Fruit fly (Drosophila melanogaster) whole organism, prepupa: ENCODE measurements around the gene CG12716.

Experiments used
- Blimp-1 ChIP-seq: fragments of 200-800 bp; sonication (Bioruptor generic); optimal IDR thresholded peaks from 3 replicates; lab custom pipeline; 2017; ENCODE audit warnings: missing biosample characterization, missing genetic modification characterization, mild to moderate bottlenecking, moderate library complexity, missing genetic modification reagents
- CG10631 ChIP-seq: fragments of 200-800 bp; sonication (Bioruptor generic); optimal IDR thresholded peaks from 2 replicates; lab custom pipeline; 2016; ENCODE audit warnings: missing biosample characterization, missing genetic modification characterization
- CG10669 ChIP-seq: fragments of 200-800 bp; sonication (Bioruptor generic); optimal IDR thresholded peaks from 3 replicates; lab custom pipeline; 2018; ENCODE audit warnings: missing biosample characterization, mild to moderate bottlenecking, missing genetic modification characterization, moderate library complexity
- CG11902 ChIP-seq: fragments of 200-800 bp; sonication (Bioruptor generic); optimal IDR thresholded peaks from 3 replicates; lab custom pipeline; 2016; ENCODE audit warnings: missing biosample characterization, missing genetic modification characterization
- CG15336 ChIP-seq: fragments of 200-800 bp; sonication (Bioruptor generic); IDR thresholded peaks from 2 replicates; pipeline ENCODE4 v1.3.6; 2022; ENCODE audit warnings: missing biosample characterization, missing genetic modification characterization
- CG1621 ChIP-seq: fragments of 200-800 bp; sonication (Bioruptor generic); optimal IDR thresholded peaks from 3 replicates; lab custom pipeline; 2018; ENCODE audit warnings: missing biosample characterization, mild to moderate bottlenecking, missing genetic modification characterization
- CG16779 ChIP-seq: fragments of 200-800 bp; sonication (Bioruptor generic); optimal IDR thresholded peaks from 3 replicates; lab custom pipeline; 2017; ENCODE audit warnings: missing biosample characterization, mild to moderate bottlenecking, missing genetic modification characterization
- CG3032 ChIP-seq: fragments of 200-800 bp; optimal IDR thresholded peaks from 2 replicates; lab custom pipeline; 2019; ENCODE audit warnings: missing biosample characterization, mild to moderate bottlenecking, missing genetic modification characterization, moderate library complexity
- CG32006 ChIP-seq: fragments of 200-800 bp; sonication (Bioruptor generic); optimal IDR thresholded peaks from 3 replicates; lab custom pipeline; 2017; ENCODE audit warnings: missing biosample characterization, mild to moderate bottlenecking, missing genetic modification characterization
- CG3919 ChIP-seq: fragments of 200-800 bp; sonication (Bioruptor generic); optimal IDR thresholded peaks from 3 replicates; lab custom pipeline; 2016; ENCODE audit warnings: missing biosample characterization, missing genetic modification characterization
- CG4318 ChIP-seq: fragments of 200-800 bp; sonication (Bioruptor generic); optimal IDR thresholded peaks from 3 replicates; lab custom pipeline; 2017; ENCODE audit warnings: missing biosample characterization, mild to moderate bottlenecking, missing genetic modification characterization
- CG6276 ChIP-seq: fragments of 200-800 bp; sonication (Bioruptor generic); optimal IDR thresholded peaks from 2 replicates; lab custom pipeline; 2017; ENCODE audit warnings: missing biosample characterization, mild to moderate bottlenecking, missing genetic modification characterization
- CG6792 ChIP-seq: fragments of 200-800 bp; sonication (Bioruptor generic); optimal IDR thresholded peaks from 3 replicates; lab custom pipeline; 2016; ENCODE audit warnings: missing biosample characterization, missing genetic modification characterization
- CG7368 ChIP-seq: fragments of 200-800 bp; sonication (Bioruptor generic); optimal IDR thresholded peaks from 3 replicates; lab custom pipeline; 2016; ENCODE audit warnings: missing biosample characterization, missing genetic modification characterization
- CG8119 ChIP-seq: fragments of 200-800 bp; sonication (Bioruptor generic); IDR thresholded peaks from 3 replicates; pipeline ENCODE4 v1.3.6; 2022; ENCODE audit warnings: missing biosample characterization, missing genetic modification characterization
- CG8632 ChIP-seq: fragments of 200-800 bp; sonication (Bioruptor generic); optimal IDR thresholded peaks from 3 replicates; lab custom pipeline; 2016; ENCODE audit warnings: missing biosample characterization, missing genetic modification characterization
- CG9139 ChIP-seq: fragments of 200-800 bp; sonication (Bioruptor generic); optimal IDR thresholded peaks from 3 replicates; lab custom pipeline; 2017; ENCODE audit warnings: missing biosample characterization, mild to moderate bottlenecking, missing genetic modification characterization
- Eip75B ChIP-seq: fragments of 200-800 bp; sonication (Bioruptor generic); optimal IDR thresholded peaks from 3 replicates; lab custom pipeline; 2016; ENCODE audit warnings: missing biosample characterization, missing genetic modification characterization
- Eip78C ChIP-seq: fragments of 200-800 bp; sonication (Bioruptor generic); peaks from one replicate; lab custom pipeline; 2016; ENCODE audit warnings: missing biosample characterization, missing genetic modification characterization
- Ets21C ChIP-seq: fragments of 200-800 bp; sonication (Bioruptor generic); optimal IDR thresholded peaks from 3 replicates; lab custom pipeline; 2016; ENCODE audit warnings: missing biosample characterization, missing genetic modification characterization
- Ets96B ChIP-seq: fragments of 200-800 bp; optimal IDR thresholded peaks from 2 replicates; lab custom pipeline; 2019; ENCODE audit warnings: missing biosample characterization, mild to moderate bottlenecking, missing genetic modification characterization, moderate library complexity
- Gug ChIP-seq: fragments of 200-800 bp; sonication (Bioruptor generic); IDR thresholded peaks from 2 replicates; pipeline ENCODE4 v1.3.6; 2022; ENCODE audit warnings: missing biosample characterization, missing genetic modification characterization
- Hr38 ChIP-seq: sonication (Bioruptor generic); optimal IDR thresholded peaks from 2 replicates; lab custom pipeline; 2016; ENCODE audit warnings: missing biosample characterization, missing genetic modification characterization
- Hr39 ChIP-seq: fragments of 200-800 bp; sonication (Bioruptor generic); optimal IDR thresholded peaks from 2 replicates; lab custom pipeline; 2016; ENCODE audit warnings: missing biosample characterization, missing genetic modification characterization
- Hr4 ChIP-seq: fragments of 200-800 bp; sonication (Bioruptor generic); optimal IDR thresholded peaks from 3 replicates; lab custom pipeline; 2016; ENCODE audit warnings: missing biosample characterization, missing genetic modification characterization
- Lpt ChIP-seq: fragments of 200-800 bp; sonication (Bioruptor generic); optimal IDR thresholded peaks from 3 replicates; lab custom pipeline; 2016; ENCODE audit warnings: missing biosample characterization, missing genetic modification characterization
- Met ChIP-seq: fragments of 200-800 bp; sonication (Bioruptor generic); optimal IDR thresholded peaks from 3 replicates; lab custom pipeline; 2016; ENCODE audit warnings: missing biosample characterization, missing genetic modification characterization
- Smox ChIP-seq: fragments of 200-800 bp; sonication (Bioruptor generic); optimal IDR thresholded peaks from 3 replicates; lab custom pipeline; 2016; ENCODE audit warnings: missing biosample characterization, missing genetic modification characterization
- Sox15 ChIP-seq: fragments of 200-800 bp; sonication (Bioruptor generic); optimal IDR thresholded peaks from 3 replicates; lab custom pipeline; 2016; ENCODE audit warnings: missing biosample characterization, missing genetic modification characterization
- achi ChIP-seq: fragments of 200-800 bp; sonication (Bioruptor generic); optimal IDR thresholded peaks from 3 replicates; lab custom pipeline; 2016; ENCODE audit warnings: missing biosample characterization, missing genetic modification characterization
- cyc ChIP-seq: fragments of 200-800 bp; sonication (Bioruptor generic); optimal IDR thresholded peaks from 3 replicates; lab custom pipeline; 2016; ENCODE audit warnings: missing biosample characterization, missing genetic modification characterization
- esn ChIP-seq: fragments of 200-800 bp; sonication (Bioruptor generic); optimal IDR thresholded peaks from 2 replicates; lab custom pipeline; 2016; ENCODE audit warnings: missing biosample characterization, mild to moderate bottlenecking, missing genetic modification characterization, moderate library complexity
- fd85E ChIP-seq: fragments of 200-800 bp; sonication (Bioruptor generic); optimal IDR thresholded peaks from 3 replicates; lab custom pipeline; 2016; ENCODE audit warnings: missing biosample characterization, missing genetic modification characterization
- fkh ChIP-seq: fragments of 200-800 bp; sonication (Bioruptor generic); optimal IDR thresholded peaks from 3 replicates; lab custom pipeline; 2017; ENCODE audit warnings: missing biosample characterization, mild to moderate bottlenecking, missing genetic modification characterization, moderate library complexity
- pdm3 ChIP-seq: fragments of 200-800 bp; sonication (Bioruptor generic); optimal IDR thresholded peaks from 3 replicates; lab custom pipeline; 2016; ENCODE audit warnings: missing biosample characterization, missing genetic modification characterization
- salr ChIP-seq, 2 experiments: fragments of 200-800 bp; sonication (Bioruptor generic); optimal IDR thresholded peaks; 3 replicates each; lab custom pipeline; 2016 to 2018; ENCODE audit warnings: missing biosample characterization in 2 of 2, missing genetic modification characterization in 2 of 2, mild to moderate bottlenecking in 1 of 2
- ss ChIP-seq, 2 experiments: fragments of 200-800 bp; sonication (Bioruptor generic); optimal IDR thresholded peaks; 2 replicates in 1 of 2; 3 replicates in 1 of 2; lab custom pipeline; 2017 to 2018; ENCODE audit warnings: mild to moderate bottlenecking in 2 of 2, missing biosample characterization in 2 of 2, missing genetic modification characterization in 2 of 2, moderate library complexity in 1 of 2
- topi ChIP-seq: fragments of 200-800 bp; sonication (Bioruptor generic); optimal IDR thresholded peaks from 3 replicates; lab custom pipeline; 2016; ENCODE audit warnings: missing biosample characterization, missing genetic modification characterization
- vri ChIP-seq: fragments of 200-800 bp; sonication (Bioruptor generic); optimal IDR thresholded peaks from 3 replicates; lab custom pipeline; 2016; ENCODE audit warnings: missing biosample characterization, mild to moderate bottlenecking, missing genetic modification characterization

Gene CG12716

DNA sequence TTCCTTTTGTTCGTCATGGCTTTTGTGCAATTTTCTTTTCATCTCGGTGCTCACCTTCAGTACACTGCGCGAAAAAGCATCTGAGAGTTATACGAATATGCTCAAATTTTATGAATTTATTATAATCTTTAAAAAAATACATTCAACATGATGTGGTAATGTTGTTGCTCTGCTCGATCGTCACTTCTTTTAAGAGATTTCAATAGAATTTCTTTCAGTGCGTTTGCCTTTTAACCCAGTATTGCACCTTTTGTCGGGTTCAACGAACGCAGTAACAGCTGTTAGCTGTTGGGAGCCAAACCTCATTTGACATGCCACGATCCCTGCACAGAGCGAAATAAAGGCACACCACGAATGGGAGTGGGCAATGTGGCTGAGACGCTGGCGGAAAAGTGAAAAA is 36.1 kb downstream of the CG12716 start (continued):
- no peak for TF ChIP-seq CG6792
- peak; percentile 41 for TF ChIP-seq topi (GFP tag; lab: Kevin White, UChicago)
- TF ChIP-seq vri (GFP tag; lab: Kevin White, UChicago) = no peak
- no peak for TF ChIP-seq Lpt (GFP tag; lab: Kevin White, UChicago)
- peak; percentile 6 for TF ChIP-seq Hr39 (GFP tag; lab: Kevin White, UChicago)
- TF ChIP-seq, all 60 proteins: peak for 20

dm6 chrX:12939021-12939420 is 37.0 kb downstream of the CG12716 start:
- no peak for TF ChIP-seq CG11902
- no peak for TF ChIP-seq Hr4
- no peak for TF ChIP-seq CG3919 (GFP tag; lab: Kevin White, UChicago)
- no peak for TF ChIP-seq fkh
- no peak for TF ChIP-seq Gug
- no peak for TF ChIP-seq CG16779 (tag; lab: Kevin White, UChicago)
- no peak for TF ChIP-seq Hr38
- no peak for TF ChIP-seq CG6792
- no peak for TF ChIP-seq achi (GFP tag; lab: Kevin White, UChicago)
- no peak for TF ChIP-seq CG6276 (GFP tag; lab: Kevin White, UChicago)
- no peak for TF ChIP-seq fd85E (GFP tag; lab: Kevin White, UChicago)
- TF ChIP-seq CG10631 (GFP tag; lab: Kevin White, UChicago) = no peak
- TF ChIP-seq Met (GFP tag; lab: Kevin White, UChicago) = no peak
- TF ChIP-seq ss (GFP tag; optimal IDR thresholded peaks at IDR 0.05; lab: Kevin White, UChicago) = no peak
- TF ChIP-seq CG8632 = no peak
- TF ChIP-seq CG1621 (tag; lab: Kevin White, UChicago) = no peak

dm6 chrX:12937825-12938520 is 38.1 kb downstream of the CG12716 start:
- peak; percentile 44 for TF ChIP-seq Eip78C (GFP tag; lab: Kevin White, UChicago)
- TF ChIP-seq Eip75B (GFP tag; lab: Kevin White, UChicago) = no peak
- TF ChIP-seq Blimp-1 (GFP tag; lab: Kevin White, UChicago) = no peak
- peak; percentile 4 for TF ChIP-seq esn (GFP tag; lab: Kevin White, UChicago)
- TF ChIP-seq Ets96B = peak; percentile 4
- TF ChIP-seq CG3032 = peak; percentile 2
- TF ChIP-seq, all 60 proteins: peak for 4

dm6 chrX:12929817-12930216 is 46.2 kb downstream of the CG12716 start:
- TF ChIP-seq fkh (no peak), CG7368 (no peak), CG8119 (GFP tag; lab: Robert Waterston, UW) (no peak), CG10669 (no peak), Ets21C (no peak), CG15336 (GFP tag; lab: Robert Waterston, UW) (no peak), Sox15 (GFP tag; lab: Kevin White, UChicago) (no peak), CG4318 (GFP tag; lab: Kevin White, UChicago) (no peak), salr (GFP tag; optimal IDR thresholded peaks at IDR 0.05; lab: Kevin White, UChicago) (no peak)

dm6 chrX:12927612-12928011 is 48.4 kb downstream of the CG12716 start:
- TF ChIP-seq CG6276 (GFP tag; lab: Kevin White, UChicago) = no peak
- no peak for TF ChIP-seq Hr39 (GFP tag; lab: Kevin White, UChicago)
- no peak for TF ChIP-seq CG32006 (GFP tag; lab: Kevin White, UChicago)
- no peak for TF ChIP-seq cyc
- TF ChIP-seq Eip75B (GFP tag; lab: Kevin White, UChicago) = no peak
- TF ChIP-seq CG9139 = no peak
- no peak for TF ChIP-seq Ets96B
- TF ChIP-seq pdm3 (GFP tag; lab: Kevin White, UChicago) = no peak
- no peak for TF ChIP-seq Smox
- TF ChIP-seq, all 60 proteins: peak for 0
